Fruit fly (Drosophila melanogaster): ENCODE measurements around the gene Duox.

dm6 chr2L:2806190-2806763 is 23.8 kb downstream of the Duox start:
- TF ChIP-seq CTCF (optimal IDR thresholded peaks at IDR 0.05), result no peak
- TF ChIP-seq CG8478 (optimal IDR thresholded peaks at IDR 0.05), result no peak
